Fruit fly (Drosophila melanogaster): ENCODE measurements around the gene Arl1.
A peak's percentile ranks its signal among the peaks of the same experiment; 100 is the strongest.

Arl1 gene

DNA sequence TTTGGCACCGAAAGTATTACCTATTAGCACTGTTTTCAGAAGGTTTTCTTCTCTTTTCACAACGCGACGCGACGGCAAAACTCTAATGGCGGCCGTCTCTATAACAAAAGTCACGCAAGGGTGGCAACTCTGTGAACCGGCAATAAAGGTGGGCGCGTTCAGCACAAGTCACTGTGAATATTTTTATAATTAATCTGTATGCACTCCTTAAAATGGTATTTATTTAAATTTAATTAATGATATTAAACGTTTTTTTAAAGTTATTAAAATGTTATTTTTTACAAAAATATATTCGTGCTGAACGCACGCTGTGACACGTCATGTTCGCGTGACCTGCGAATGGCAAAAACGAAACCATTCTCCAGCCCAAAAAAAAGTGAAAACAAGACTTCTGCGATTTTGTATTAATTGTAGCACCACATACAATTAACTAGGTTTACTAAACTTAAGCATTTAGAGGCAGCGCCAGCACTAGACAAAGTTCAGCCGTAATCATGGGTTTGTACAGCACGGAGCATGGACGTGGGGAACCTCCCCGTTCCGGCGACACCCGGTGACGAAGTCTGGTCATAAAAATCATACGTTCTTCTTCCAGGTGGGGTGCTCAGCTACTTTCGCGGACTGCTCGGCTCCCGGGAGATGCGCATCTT lies at the start of gene Arl1, which contains the start of gene brm (continued):
- TF ChIP-seq CG3995 (GFP tag; optimal IDR thresholded peaks at IDR 0.05) (peak; percentile 99), Bdp1 (GFP tag; optimal IDR thresholded peaks at IDR 0.05) (peak; percentile 83), lmd (GFP tag; IDR thresholded peaks at IDR 0.05) (peak; percentile 99), CG30020 (tag; optimal IDR thresholded peaks at IDR 0.05) (peak; percentile 89), sob (GFP tag; IDR thresholded peaks at IDR 0.05) (peak; percentile 100), sug (tag; optimal IDR thresholded peaks at IDR 0.05) (peak; percentile 98), CG8765 (GFP tag; IDR thresholded peaks at IDR 0.05) (peak; percentile 98), dati (GFP tag; IDR thresholded peaks at IDR 0.05) (peak; percentile 96), sens (GFP tag) (peak; percentile 98), CG15011 (GFP tag; optimal IDR thresholded peaks at IDR 0.05) (peak; percentile 96), CG6654 (GFP tag; optimal IDR thresholded peaks at IDR 0.05) (peak; percentile 91), CG6689 (GFP tag; IDR thresholded peaks at IDR 0.05) (peak; percentile 99), CG10654 (GFP tag; optimal IDR thresholded peaks at IDR 0.05) (peak; percentile 97), org-1 (GFP tag; optimal IDR thresholded peaks at IDR 0.05) (peak; percentile 87), en (GFP tag; optimal IDR thresholded peaks at IDR 0.05) (peak; percentile 20), Med (GFP tag) (peak; percentile 98), Sry-δ (GFP tag; optimal IDR thresholded peaks at IDR 0.05) (peak; percentile 63), CG11696 (GFP tag; IDR thresholded peaks at IDR 0.05) (peak; percentile 94), CG4360 (GFP tag; IDR thresholded peaks at IDR 0.05) (peak; percentile 85), CG12155 (GFP tag; optimal IDR thresholded peaks at IDR 0.05) (peak; percentile 97), gcm (GFP tag; optimal IDR thresholded peaks at IDR 0.05) (peak; percentile 94), CG15479 (GFP tag; optimal IDR thresholded peaks at IDR 0.05) (peak; percentile 33), Atf6 (GFP tag; IDR thresholded peaks at IDR 0.05) (peak; percentile 98), sens-2 (GFP tag; IDR thresholded peaks at IDR 0.05) (peak; percentile 98), gsb (GFP tag; IDR thresholded peaks at IDR 0.05) (peak; percentile 99), pzg (GFP tag; optimal IDR thresholded peaks at IDR 0.05) (peak; percentile 67), Ets97D (GFP tag; optimal IDR thresholded peaks at IDR 0.05) (peak; percentile 85), ems (GFP tag; optimal IDR thresholded peaks at IDR 0.05) (peak; percentile 94), NC2β (GFP tag; optimal IDR thresholded peaks at IDR 0.05) (peak; percentile 71), Oaz (GFP tag; IDR thresholded peaks at IDR 0.05) (peak; percentile 99), Aef1 (GFP tag; IDR thresholded peaks at IDR 0.05) (peak; percentile 99), CG16863 (GFP tag; optimal IDR thresholded peaks at IDR 0.05) (peak; percentile 67), CG1792 (GFP tag; optimal IDR thresholded peaks at IDR 0.05) (peak; percentile 72), Atf3 (GFP tag; optimal IDR thresholded peaks at IDR 0.05) (peak; percentile 82), B-H2 (GFP tag; optimal IDR thresholded peaks at IDR 0.05) (peak; percentile 99), CG9817 (tag; optimal IDR thresholded peaks at IDR 0.05) (peak; percentile 99), tin (GFP tag; optimal IDR thresholded peaks at IDR 0.05) (peak; percentile 98), Xbp1 (GFP tag; optimal IDR thresholded peaks at IDR 0.05) (peak; percentile 99), so (GFP tag; IDR thresholded peaks at IDR 0.05) (peak; percentile 99), CG31224 (GFP tag; IDR thresholded peaks at IDR 0.05) (peak; percentile 98), CG3847 (GFP tag; IDR thresholded peaks at IDR 0.05) (peak; percentile 100), PHDP (tag; optimal IDR thresholded peaks at IDR 0.05) (peak; percentile 98), Jarid2 (GFP tag; optimal IDR thresholded peaks at IDR 0.05) (peak; percentile 84), CG34224 (GFP tag; IDR thresholded peaks at IDR 0.05; ENCODE audit: partially characterized antibody) (no peak), CG2889 (GFP tag; IDR thresholded peaks at IDR 0.05) (peak; percentile 98), CG4424 (GFP tag; optimal IDR thresholded peaks at IDR 0.05) (peak; percentile 98), CG15269 (tag; optimal IDR thresholded peaks at IDR 0.05) (peak; percentile 99), croc (GFP tag; conservative IDR thresholded peaks at IDR 0.05) (peak; percentile 99), CG11504 (tag; optimal IDR thresholded peaks at IDR 0.05) (peak; percentile 97), C15 (GFP tag; IDR thresholded peaks at IDR 0.05) (peak; percentile 99), fd64A (GFP tag; optimal IDR thresholded peaks at IDR 0.05) (peak; percentile 89)
